Worm (Caenorhabditis elegans) whole organism, late embryonic: Measurements from ENCODE around the gene F59E11.5.

Source experiments
- F13H6.1 ChIP-seq: sonication (generic microtip); optimal IDR thresholded peaks from 2 replicates; lab custom pipeline; 2016; ENCODE audit warnings: missing genetic modification characterization, missing compliant biosample characterization
- ama-1 ChIP-seq: fragments of 150-350 bp; optimal IDR thresholded peaks from 2 replicates; lab custom pipeline; 2014
- ceh-24 ChIP-seq: sonication (generic microtip); optimal IDR thresholded peaks from 2 replicates; lab custom pipeline; 2016; ENCODE audit warnings: mild to moderate bottlenecking, missing genetic modification characterization, missing compliant biosample characterization
- ceh-48 ChIP-seq: sonication (generic microtip); optimal IDR thresholded peaks from 2 replicates; lab custom pipeline; 2016; ENCODE audit warnings: missing genetic modification characterization, inconsistent platforms, missing compliant biosample characterization
- ceh-9 ChIP-seq: sonication (generic microtip); optimal IDR thresholded peaks from 2 replicates; lab custom pipeline; 2016; ENCODE audit warnings: mild to moderate bottlenecking, missing genetic modification characterization, inconsistent platforms, missing compliant biosample characterization
- dmd-4 ChIP-seq: sonication (generic microtip); optimal IDR thresholded peaks from 2 replicates; lab custom pipeline; 2016; ENCODE audit warnings: borderline replicate concordance, missing genetic modification characterization, missing compliant biosample characterization
- madf-2 ChIP-seq: sonication (generic microtip); optimal IDR thresholded peaks from 2 replicates; lab custom pipeline; 2017; ENCODE audit warnings: missing genetic modification characterization, missing compliant biosample characterization
- nhr-11 ChIP-seq: fragments of 150-350 bp; optimal IDR thresholded peaks from 2 replicates; lab custom pipeline; 2014; ENCODE audit warnings: missing biosample characterization, missing genetic modification characterization
- pag-3 ChIP-seq: sonication (generic microtip); optimal IDR thresholded peaks from 2 replicates; lab custom pipeline; 2016; ENCODE audit warnings: missing compliant biosample characterization, missing genetic modification characterization, borderline replicate concordance
- pax-1 ChIP-seq: fragments of 150-350 bp; optimal IDR thresholded peaks from 2 replicates; lab custom pipeline; 2014; ENCODE audit warnings: missing biosample characterization, missing genetic modification characterization
- syd-9 ChIP-seq: sonication (generic microtip); optimal IDR thresholded peaks from 2 replicates; lab custom pipeline; 2016; ENCODE audit warnings: mild to moderate bottlenecking, missing genetic modification characterization, moderate library complexity, missing compliant biosample characterization
- unc-3 ChIP-seq, 2 experiments: fragments of 200-800 bp in 1 of 2; sonication (Bioruptor generic) in 1 of 2; sonication (generic microtip) in 1 of 2; conservative IDR thresholded peaks in 1 of 2; optimal IDR thresholded peaks in 1 of 2; 2 replicates each; pipeline versions ENCODE4 v1.3.6 to Lab custom; 2016 to 2022; ENCODE audit warnings: missing compliant biosample characterization in 2 of 2, missing genetic modification characterization in 2 of 2, missing genetic modification reagents in 1 of 2
- unc-55 ChIP-seq: sonication (generic microtip); optimal IDR thresholded peaks from 2 replicates; lab custom pipeline; 2017; ENCODE audit warnings: missing biosample characterization, missing genetic modification reagents, missing genetic modification characterization

DNA sequence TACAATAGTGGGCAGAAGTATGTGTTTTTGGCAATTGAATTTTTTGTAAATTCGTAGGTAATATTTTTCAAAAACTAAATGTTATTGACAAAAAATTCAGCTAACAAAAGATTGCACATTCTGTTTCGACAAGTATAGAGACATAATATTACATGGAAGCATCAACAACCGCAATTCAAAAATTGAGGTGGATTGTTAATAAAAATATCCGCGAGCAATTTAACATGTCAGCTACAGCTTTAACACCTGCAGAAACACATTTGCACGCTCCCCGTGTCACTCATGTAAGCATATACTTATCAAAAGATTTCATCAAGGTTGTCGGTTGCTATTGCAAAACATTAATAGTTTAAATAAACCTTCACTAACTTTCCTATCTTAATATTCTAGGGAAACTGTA, 40.8 kb downstream of the F59E11.5 start, which contains the start of gene srsx-34:
- TF ChIP-seq unc-55 (GFP tag; lab: Kevin White, UChicago) = no peak
- TF ChIP-seq F13H6.1 = no peak
- TF ChIP-seq dmd-4 = no peak
- no peak for TF ChIP-seq madf-2 (tag; lab: Kevin White, UChicago)
- TF ChIP-seq syd-9 (tag; lab: Kevin White, UChicago) = no peak
- no peak for TF ChIP-seq nhr-11 (tag; lab: Kevin White, UChicago)
- TF ChIP-seq ceh-24 (tag; lab: Kevin White, UChicago) = no peak
- TF ChIP-seq ceh-9 (tag; lab: Kevin White, UChicago) = no peak
- TF ChIP-seq pag-3 (tag; lab: Kevin White, UChicago) = no peak
- TF ChIP-seq ceh-48 (tag; lab: Kevin White, UChicago) = no peak
- TF ChIP-seq pax-1 (tag; lab: Kevin White, UChicago) = no peak
- TF ChIP-seq ama-1 (lab: Kevin White, UChicago) = no peak
- TF ChIP-seq unc-3 (GFP tag; conservative IDR thresholded peaks at IDR 0.05; lab: Robert Waterston, UW) = no peak
- TF ChIP-seq unc-3 (tag; optimal IDR thresholded peaks at IDR 0.05; lab: Kevin White, UChicago) = no peak
